Worm (Caenorhabditis elegans) whole organism, early embryonic: ENCODE measurements around the gene clec-174.

ENCODE experiments used
- B0310.2 ChIP-seq: sonication (generic microtip); optimal IDR thresholded peaks from 2 replicates; lab custom pipeline; 2016; ENCODE audit warnings: mild to moderate bottlenecking, missing genetic modification characterization, missing compliant biosample characterization
- F13C5.2 ChIP-seq: sonication (generic microtip); optimal IDR thresholded peaks from 2 replicates; lab custom pipeline; 2017; ENCODE audit warnings: mild to moderate bottlenecking, missing genetic modification characterization, inconsistent platforms, missing compliant biosample characterization
- aly-1 ChIP-seq: sonication (generic microtip); optimal IDR thresholded peaks from 2 replicates; lab custom pipeline; 2016; ENCODE audit warnings: missing genetic modification characterization, missing compliant biosample characterization
- ama-1 ChIP-seq: fragments of 150-350 bp; optimal IDR thresholded peaks from 2 replicates; lab custom pipeline; 2014
- ceh-13 ChIP-seq: fragments of 200-800 bp; sonication (Bioruptor generic); optimal IDR thresholded peaks from 2 replicates; lab custom pipeline; 2018; ENCODE audit warnings: mild to moderate bottlenecking, missing genetic modification characterization, missing compliant biosample characterization
- ceh-36 ChIP-seq: sonication (generic microtip); optimal IDR thresholded peaks from 2 replicates; lab custom pipeline; 2016; ENCODE audit warnings: missing genetic modification characterization, inconsistent platforms, missing compliant biosample characterization
- ets-7 ChIP-seq: sonication (generic microtip); optimal IDR thresholded peaks from 2 replicates; lab custom pipeline; 2016; ENCODE audit warnings: missing genotype, missing genetic modification characterization, missing compliant biosample characterization
- flt-1 ChIP-seq: fragments of 200-800 bp; sonication (Bioruptor generic); IDR thresholded peaks from 2 replicates; pipeline ENCODE4 v1.3.6; 2022; ENCODE audit warnings: missing genetic modification characterization, missing compliant biosample characterization
- hmbx-1 ChIP-seq: sonication (generic microtip); optimal IDR thresholded peaks from 2 replicates; lab custom pipeline; 2016; ENCODE audit warnings: mild to moderate bottlenecking, missing genetic modification characterization, missing compliant biosample characterization
- hmg-4 ChIP-seq: fragments of 200-800 bp; sonication (Bioruptor generic); optimal IDR thresholded peaks from 2 replicates; lab custom pipeline; 2018; ENCODE audit warnings: mild to moderate bottlenecking, missing genetic modification characterization, missing compliant biosample characterization
- hnd-1 ChIP-seq: sonication (generic microtip); optimal IDR thresholded peaks from 2 replicates; lab custom pipeline; 2016; ENCODE audit warnings: missing genetic modification characterization, missing compliant biosample characterization
- pes-1 ChIP-seq: fragments of 200-800 bp; sonication (Bioruptor generic); IDR thresholded peaks from 2 replicates; pipeline ENCODE4 v1.3.6; 2022; ENCODE audit warnings: missing genetic modification reagents, missing genetic modification characterization, missing compliant biosample characterization
- scrt-1 ChIP-seq: fragments of 200-800 bp; sonication (Bioruptor generic); IDR thresholded peaks from 2 replicates; pipeline ENCODE4 v1.3.6; 2022; ENCODE audit warnings: missing genetic modification characterization, missing compliant biosample characterization
- sea-1 ChIP-seq: fragments of 200-800 bp; sonication (Bioruptor generic); conservative IDR thresholded peaks from 2 replicates; pipeline ENCODE4 v1.3.6; 2022; ENCODE audit warnings: missing genetic modification characterization, missing compliant biosample characterization
- tbx-11 ChIP-seq: fragments of 200-800 bp; sonication (Bioruptor generic); IDR thresholded peaks from 2 replicates; pipeline ENCODE4 v1.3.6; 2022; ENCODE audit warnings: missing genetic modification characterization, missing compliant biosample characterization
- tbx-37 ChIP-seq: fragments of 200-800 bp; sonication (Bioruptor generic); conservative IDR thresholded peaks from 2 replicates; pipeline ENCODE4 v1.3.6; 2022; ENCODE audit warnings: missing genetic modification reagents, missing genetic modification characterization, missing compliant biosample characterization
- tra-4 ChIP-seq: sonication (generic microtip); optimal IDR thresholded peaks from 2 replicates; lab custom pipeline; 2017; ENCODE audit warnings: missing genetic modification characterization, missing compliant biosample characterization

clec-174 gene

ce11 chrIV:3965013-3965412 is 23.5 kb upstream of the clec-174 start, which contains the start of gene clec-76:
clec-76 (plus strand) TSS chrIV:3965246.
- no peak for TF ChIP-seq hmbx-1 (tag; lab: Kevin White, UChicago)
- TF ChIP-seq hmg-4 (GFP tag; lab: Kevin White, UChicago): no peak
- TF ChIP-seq ceh-13 (GFP tag; lab: Kevin White, UChicago): no peak
- no peak for TF ChIP-seq sea-1
- no peak for TF ChIP-seq F13C5.2 (tag; lab: Kevin White, UChicago)
- TF ChIP-seq aly-1 (tag; lab: Kevin White, UChicago): no peak
- TF ChIP-seq ama-1 (lab: Kevin White, UChicago): no peak
- no peak for TF ChIP-seq flt-1
- TF ChIP-seq tbx-11 (GFP tag; lab: Robert Waterston, UW): no peak
- no peak for TF ChIP-seq ceh-36
- no peak for TF ChIP-seq scrt-1 (GFP tag; lab: Robert Waterston, UW)

ce11 chrIV:3963498-3963897 is 22.0 kb upstream of the clec-174 start:
- TF ChIP-seq ceh-36 (no peak), hmbx-1 (tag; lab: Kevin White, UChicago) (no peak), tbx-37 (GFP tag; lab: Robert Waterston, UW) (no peak), pes-1 (no peak), tra-4 (tag; lab: Kevin White, UChicago) (no peak), F13C5.2 (tag; lab: Kevin White, UChicago) (no peak), flt-1 (no peak), ets-7 (tag; lab: Kevin White, UChicago) (no peak), tbx-11 (GFP tag; lab: Robert Waterston, UW) (no peak), scrt-1 (GFP tag; lab: Robert Waterston, UW) (no peak), hmg-4 (GFP tag; lab: Kevin White, UChicago) (no peak), hnd-1 (no peak), B0310.2 (tag; lab: Kevin White, UChicago) (no peak), ceh-13 (GFP tag; lab: Kevin White, UChicago) (no peak), ama-1 (lab: Kevin White, UChicago) (no peak), aly-1 (tag; lab: Kevin White, UChicago) (no peak), sea-1 (no peak)

DNA sequence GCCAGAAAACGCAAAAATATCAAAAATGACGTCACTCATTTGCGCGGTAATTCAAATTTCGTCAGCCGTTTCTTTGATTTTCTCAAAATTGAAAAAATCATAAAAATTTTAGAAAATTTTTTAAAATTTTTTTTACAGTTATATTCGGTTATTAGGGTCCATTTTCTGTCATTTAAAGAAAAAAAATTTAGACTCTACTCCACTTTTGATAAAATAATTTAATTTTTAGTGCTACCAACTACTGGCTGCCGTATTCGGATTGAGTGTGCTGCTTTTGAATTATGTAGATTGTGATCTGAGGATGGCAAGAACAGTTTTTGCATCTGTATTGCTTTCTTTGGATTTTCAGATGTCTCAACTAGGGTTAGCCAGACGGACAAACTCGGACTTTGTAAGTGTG is 21.1 kb upstream of the clec-174 start, which contains the start of gene Y46C8AM.1:
Y46C8AM.1 (plus strand) TSS at position 301 of the 400 bp plus-strand sequence.
- no peak for TF ChIP-seq aly-1 (tag; lab: Kevin White, UChicago)
- TF ChIP-seq hmg-4 (GFP tag; lab: Kevin White, UChicago): no peak
- TF ChIP-seq ets-7 (tag; lab: Kevin White, UChicago): no peak
- TF ChIP-seq scrt-1 (GFP tag; lab: Robert Waterston, UW): no peak
- TF ChIP-seq tbx-37 (GFP tag; lab: Robert Waterston, UW): no peak
- no peak for TF ChIP-seq hnd-1
- no peak for TF ChIP-seq hmbx-1 (tag; lab: Kevin White, UChicago)
- TF ChIP-seq ceh-36: no peak
- no peak for TF ChIP-seq ama-1 (lab: Kevin White, UChicago)
- TF ChIP-seq F13C5.2 (tag; lab: Kevin White, UChicago): no peak
- no peak for TF ChIP-seq tbx-11 (GFP tag; lab: Robert Waterston, UW)
- TF ChIP-seq tra-4 (tag; lab: Kevin White, UChicago): no peak
- TF ChIP-seq sea-1: no peak
- no peak for TF ChIP-seq pes-1

ce11 chrIV:3960396-3960795 is 18.9 kb upstream of the clec-174 start, which contains the start of gene clec-75:
clec-75 (plus strand) TSS chrIV:3960734.
- no peak for TF ChIP-seq tbx-37 (GFP tag; lab: Robert Waterston, UW)
- TF ChIP-seq F13C5.2 (tag; lab: Kevin White, UChicago): no peak
- no peak for TF ChIP-seq ceh-13 (GFP tag; lab: Kevin White, UChicago)
- TF ChIP-seq scrt-1 (GFP tag; lab: Robert Waterston, UW): no peak
- TF ChIP-seq tbx-11 (GFP tag; lab: Robert Waterston, UW): no peak
- no peak for TF ChIP-seq sea-1
- no peak for TF ChIP-seq hmbx-1 (tag; lab: Kevin White, UChicago)
- no peak for TF ChIP-seq ama-1 (lab: Kevin White, UChicago)
- no peak for TF ChIP-seq hnd-1
- TF ChIP-seq B0310.2 (tag; lab: Kevin White, UChicago): no peak
- no peak for TF ChIP-seq aly-1 (tag; lab: Kevin White, UChicago)
- TF ChIP-seq hmg-4 (GFP tag; lab: Kevin White, UChicago): no peak
- no peak for TF ChIP-seq pes-1
- no peak for TF ChIP-seq ceh-36
- TF ChIP-seq flt-1: no peak
- no peak for TF ChIP-seq tra-4 (tag; lab: Kevin White, UChicago)
- no peak for TF ChIP-seq ets-7 (tag; lab: Kevin White, UChicago)

- TF ChIP-seq hmbx-1 (tag; lab: Kevin White, UChicago): no peak
- TF ChIP-seq flt-1: no peak
- TF ChIP-seq B0310.2 (tag; lab: Kevin White, UChicago): no peak
Observed at ce11 chrIV:3956705-3957104, 15.2 kb upstream of the clec-174 start, which contains the start of gene clec-74. clec-74 (plus strand) TSS chrIV:3957005.

ce11 chrIV:3956095-3956494 is 14.6 kb upstream of the clec-174 start, which contains the start of gene clec-73:
clec-73 (minus strand) TSS chrIV:3956195.
- TF ChIP-seq pes-1: no peak
- TF ChIP-seq ceh-36: no peak

DNA sequence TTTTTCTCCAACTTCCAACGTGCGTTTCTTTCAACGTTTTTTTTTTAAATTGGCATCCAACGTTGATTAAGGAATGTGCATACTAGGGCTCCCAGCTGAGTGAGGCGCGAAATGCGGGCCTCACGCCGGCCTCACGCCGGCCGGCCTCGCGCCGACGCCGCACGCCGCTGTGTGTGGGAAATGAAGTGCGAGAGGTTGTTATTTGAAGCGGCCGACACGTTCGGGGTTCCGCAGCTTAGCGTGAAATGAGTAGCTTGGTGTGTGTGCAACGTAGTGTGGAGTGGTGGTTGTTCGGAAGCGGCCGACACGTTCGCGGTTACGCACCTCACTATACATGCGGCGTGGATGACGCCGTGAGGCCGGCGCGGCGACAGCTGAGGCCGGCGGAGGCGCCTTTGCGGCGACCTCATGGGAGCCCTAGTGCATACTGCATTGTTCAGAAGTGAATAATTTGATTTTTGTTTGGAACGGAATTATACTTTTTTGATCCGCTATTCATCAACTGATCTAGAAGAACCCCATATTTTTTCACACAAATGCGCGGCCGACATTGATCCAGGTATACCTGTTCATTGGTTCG is 6.0 kb upstream of the clec-174 start:
- 0 out of 2 replicates have a peak, but pooled peaks have one; percentile 32 for TF ChIP-seq scrt-1 (GFP tag; lab: Robert Waterston, UW)

DNA sequence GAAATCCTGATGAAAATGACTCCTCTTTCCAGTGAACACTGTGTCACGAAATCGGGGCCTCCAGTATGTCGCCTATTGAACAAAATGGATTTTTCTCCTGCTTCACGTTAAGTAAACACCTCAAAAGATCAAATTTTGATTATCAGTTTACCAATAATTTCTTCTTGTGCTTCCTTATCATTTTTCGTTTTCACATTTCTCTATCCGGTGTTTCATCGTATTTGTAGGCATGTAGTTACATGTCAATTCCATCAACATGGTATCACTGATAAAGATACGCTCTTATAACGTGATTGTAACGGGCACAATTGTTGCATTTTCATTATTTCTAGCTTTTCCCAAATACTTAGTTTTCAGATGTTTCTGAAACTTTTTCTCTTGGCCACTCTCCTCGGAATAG is 3.0 kb upstream of the clec-174 start, which contains the start of gene clec-72:
clec-72 (plus strand) TSS at position 358 of the 400 bp plus-strand sequence.
- TF ChIP-seq sea-1: no peak
- no peak for TF ChIP-seq hnd-1
- TF ChIP-seq pes-1: no peak
- no peak for TF ChIP-seq hmbx-1 (tag; lab: Kevin White, UChicago)
- no peak for TF ChIP-seq ceh-36
- no peak for TF ChIP-seq tra-4 (tag; lab: Kevin White, UChicago)
